Worm (Caenorhabditis elegans) whole organism, midembryonic: ENCODE measurements around the gene dlat-1.
A peak's percentile ranks its signal among the peaks of the same experiment; 100 is the strongest.

Source experiments
- T22C8.4 ChIP-seq: fragments of 200-800 bp; sonication (Bioruptor generic); IDR thresholded peaks from 2 replicates; pipeline ENCODE4 v1.3.6; 2022; ENCODE audit warnings: missing genetic modification characterization, missing compliant biosample characterization
- cog-1 ChIP-seq: sonication (generic microtip); optimal IDR thresholded peaks from 2 replicates; lab custom pipeline; 2016; ENCODE audit warnings: missing genetic modification characterization, missing compliant biosample characterization
- flt-1 ChIP-seq: fragments of 200-800 bp; sonication (Bioruptor generic); IDR thresholded peaks from 2 replicates; pipeline ENCODE4 v1.3.6; 2022; ENCODE audit warnings: missing genetic modification characterization, missing compliant biosample characterization
- med-1 ChIP-seq: sonication (generic microtip); optimal IDR thresholded peaks from 2 replicates; lab custom pipeline; 2017; ENCODE audit warnings: missing genetic modification characterization, mild to moderate bottlenecking, missing compliant biosample characterization, antibody characterized with exemption, missing genetic modification reagents; ENCODE audit not compliant: insufficient read depth
- ref-1 ChIP-seq: fragments of 200-800 bp; sonication (Bioruptor generic); conservative IDR thresholded peaks from 2 replicates; pipeline ENCODE4 v1.3.6; 2022; ENCODE audit warnings: missing genetic modification reagents, missing genetic modification characterization, missing compliant biosample characterization
- tab-1 ChIP-seq: fragments of 200-800 bp; sonication (Bioruptor generic); IDR thresholded peaks from 2 replicates; pipeline ENCODE4 v1.3.6; 2022; ENCODE audit warnings: missing genetic modification characterization, missing compliant biosample characterization
- ztf-23 ChIP-seq: fragments of 200-800 bp; sonication (Bioruptor generic); IDR thresholded peaks from 2 replicates; pipeline ENCODE4 v1.3.6; 2022; ENCODE audit warnings: missing genetic modification reagents, missing genetic modification characterization, missing compliant biosample characterization
- ztf-29 ChIP-seq: fragments of 200-800 bp; sonication (Bioruptor generic); IDR thresholded peaks from 2 replicates; pipeline ENCODE4 v1.3.6; 2022; ENCODE audit warnings: missing genetic modification reagents, missing genetic modification characterization, missing compliant biosample characterization

- TF ChIP-seq flt-1 (0 out of 2 replicates have a peak, but pooled peaks have one; percentile 41), cog-1 (no peak), ztf-29 (GFP tag; lab: Robert Waterston, UW) (no peak), T22C8.4 (no peak), ref-1 (GFP tag; lab: Robert Waterston, UW) (no peak), tab-1 (peak; percentile 54; the same call in 1 of the 2 replicates), ztf-23 (peak; percentile 68; the same call in 1 of the 2 replicates), med-1 (GFP tag; lab: Kevin White, UChicago) (peak; percentile 65)
Observed at ce11 chrV:14424958-14425492, 22.1 kb downstream of the dlat-1 start, which contains the start of gene rrsr-1.
